Worm (Caenorhabditis elegans): ENCODE results near the gene nft-1.
"Not testable (repeated sequence)": the region's sequence is repeated elsewhere in the genome, so short reads cannot be mapped to it uniquely, and the experiment has no call there.

DNA sequence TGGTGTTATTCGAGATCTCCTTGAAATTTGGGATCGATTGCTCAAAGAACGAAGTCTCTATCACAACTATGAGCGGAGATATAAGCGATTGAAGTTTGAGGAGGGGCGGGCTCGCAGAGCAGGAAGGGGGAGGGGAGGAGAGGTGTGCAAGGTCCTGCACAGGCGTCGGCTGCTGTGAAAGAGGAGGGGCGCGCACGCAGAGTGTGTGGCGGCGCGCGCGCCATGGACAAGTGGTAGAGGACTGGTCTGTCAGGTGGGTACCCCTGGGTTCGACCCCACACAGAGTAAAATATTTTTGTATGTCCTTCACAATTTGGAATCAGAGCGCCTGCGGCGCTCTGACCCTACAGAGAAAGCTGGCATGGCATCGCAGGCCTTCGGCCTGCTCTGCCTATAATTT, 43.4 kb downstream of the nft-1 start:
- TF ChIP-seq unc-39 (tag; optimal IDR thresholded peaks at IDR 0.05); sma-3 (GFP tag; optimal IDR thresholded peaks at IDR 0.05); skn-1 (tag; optimal IDR thresholded peaks at IDR 0.05); nhr-10 (tag; optimal IDR thresholded peaks at IDR 0.05); dmd-4 (tag; optimal IDR thresholded peaks at IDR 0.05); sma-9 (GFP tag; optimal IDR thresholded peaks at IDR 0.05); sma-9 (tag; optimal IDR thresholded peaks at IDR 0.05); aly-2 (tag; optimal IDR thresholded peaks at IDR 0.05); elt-1 (tag; optimal IDR thresholded peaks at IDR 0.05); snpc-4 (tag; optimal IDR thresholded peaks at IDR 0.05): not testable (repeated sequence)
- peak; percentile 11 for TF ChIP-seq lin-13 (GFP tag; optimal IDR thresholded peaks at IDR 0.05)
